Worm (Caenorhabditis elegans) whole organism, L1 larva: Measurements from ENCODE around the gene dod-19.

Experiments used
- aha-1 ChIP-seq: fragments of 150-350 bp; optimal IDR thresholded peaks from 2 replicates; lab custom pipeline; 2014; ENCODE audit warnings: missing biosample characterization, missing genetic modification characterization
- ama-1 ChIP-seq: fragments of 150-350 bp; optimal IDR thresholded peaks from 2 replicates; lab custom pipeline; 2014
- ceh-82 ChIP-seq, 3 experiments: fragments of 150-350 bp in 1 of 3; sonication (generic microtip) in 2 of 3; optimal IDR thresholded peaks; 2 replicates each; lab custom pipeline; 2014 to 2017; ENCODE audit warnings: missing biosample characterization in 3 of 3, missing genetic modification characterization in 3 of 3
- elt-2 ChIP-seq: sonication (generic microtip); optimal IDR thresholded peaks from 2 replicates; lab custom pipeline; 2016; ENCODE audit warnings: missing genetic modification characterization, mild to moderate bottlenecking, inconsistent platforms, missing compliant biosample characterization, missing genetic modification reagents
- lin-15B ChIP-seq: fragments of 150-350 bp; sonication (generic microtip); optimal IDR thresholded peaks from 3 replicates; lab custom pipeline; 2014; ENCODE audit warnings: missing biosample characterization, missing genetic modification characterization
- lir-3 ChIP-seq: sonication (generic microtip); optimal IDR thresholded peaks from 2 replicates; lab custom pipeline; 2016; ENCODE audit warnings: mild to moderate bottlenecking, missing genetic modification characterization, moderate library complexity, missing compliant biosample characterization; ENCODE audit not compliant: poor library complexity
- mdl-1 ChIP-seq, 2 experiments: fragments of 150-350 bp; optimal IDR thresholded peaks; 2 replicates each; lab custom pipeline; 2014 to 2017; ENCODE audit warnings: missing biosample characterization in 2 of 2, missing genetic modification characterization in 2 of 2, inconsistent platforms in 1 of 2
- nhr-12 ChIP-seq: sonication (generic microtip); optimal IDR thresholded peaks from 2 replicates; lab custom pipeline; 2017; ENCODE audit warnings: missing biosample characterization, missing genetic modification characterization
- nhr-90 ChIP-seq: sonication (generic microtip); optimal IDR thresholded peaks from 2 replicates; lab custom pipeline; 2016; ENCODE audit warnings: mild to moderate bottlenecking, missing genetic modification characterization, missing compliant biosample characterization; ENCODE audit not compliant: poor library complexity
- skn-1 ChIP-seq: fragments of 150-350 bp; optimal IDR thresholded peaks from 2 replicates; lab custom pipeline; 2014; ENCODE audit warnings: missing biosample characterization, missing genetic modification characterization
- snpc-4 ChIP-seq: fragments of 150-350 bp; optimal IDR thresholded peaks from 2 replicates; lab custom pipeline; 2014; ENCODE audit warnings: missing biosample characterization, missing genetic modification characterization
- unc-62 ChIP-seq: fragments of 150-350 bp; optimal IDR thresholded peaks from 2 replicates; lab custom pipeline; 2014; ENCODE audit warnings: missing biosample characterization, missing genetic modification reagents, missing genetic modification characterization

ce11 chrV:388397-388796 lies 26.2 kb downstream of the dod-19 start, which contains the start of gene ZK6.6:
- TF ChIP-seq lir-3 (tag; lab: Kevin White, UChicago) = no peak
- TF ChIP-seq ceh-82 (tag; optimal IDR thresholded peaks at IDR 0.05; lab: Kevin White, UChicago) = no peak
- no peak for TF ChIP-seq unc-62 (GFP tag; lab: Kevin White, UChicago)
- TF ChIP-seq ama-1 (lab: Kevin White, UChicago) = no peak
- TF ChIP-seq nhr-90 = no peak
- TF ChIP-seq nhr-12 (tag; lab: Kevin White, UChicago) = no peak
- no peak for TF ChIP-seq lin-15B
- TF ChIP-seq mdl-1 (tag; optimal IDR thresholded peaks at IDR 0.05; lab: Kevin White, UChicago) = no peak
- no peak for TF ChIP-seq snpc-4 (tag; lab: Kevin White, UChicago)
- no peak for TF ChIP-seq skn-1 (tag; lab: Kevin White, UChicago)
- TF ChIP-seq aha-1 = no peak
- TF ChIP-seq elt-2 = no peak
